Worm (Caenorhabditis elegans) whole organism, L4 larva: ENCODE results near the gene nst-1.

ENCODE experiments used
- ces-1 ChIP-seq: fragments of 150-350 bp; sonication (generic microtip); optimal IDR thresholded peaks from 4 replicates; lab custom pipeline; 2014; ENCODE audit warnings: missing biosample characterization, missing genetic modification reagents, missing genetic modification characterization
- gei-8 ChIP-seq: fragments of 200-800 bp; sonication (Bioruptor generic); optimal IDR thresholded peaks from 2 replicates; lab custom pipeline; 2018; ENCODE audit warnings: mild to moderate bottlenecking, missing genetic modification characterization, missing compliant biosample characterization
- mep-1 ChIP-seq: fragments of 150-350 bp; sonication (generic microtip); optimal IDR thresholded peaks from 3 replicates; lab custom pipeline; 2014; ENCODE audit warnings: missing biosample characterization, missing genetic modification characterization
- nhr-42 ChIP-seq: fragments of 200-800 bp; sonication (Bioruptor generic); IDR thresholded peaks from 2 replicates; pipeline ENCODE4 v1.3.6; 2022; ENCODE audit warnings: missing genetic modification characterization, missing compliant biosample characterization
- nhr-77 ChIP-seq: fragments of 150-350 bp; optimal IDR thresholded peaks from 2 replicates; lab custom pipeline; 2014; ENCODE audit warnings: missing biosample characterization, missing genetic modification characterization
- pha-4 ChIP-seq, 2 experiments: fragments of 150-350 bp in 1 of 2; fragments of 200-800 bp in 1 of 2; sonication (Bioruptor generic) in 1 of 2; IDR thresholded peaks in 1 of 2; optimal IDR thresholded peaks in 1 of 2; 2 replicates each; pipeline versions ENCODE4 v1.3.6 to Lab custom; 2014 to 2022; ENCODE audit warnings: missing genetic modification characterization in 2 of 2, missing genetic modification reagents in 2 of 2, missing biosample characterization in 1 of 2, missing compliant biosample characterization in 1 of 2
- pqm-1 ChIP-seq: sonication (generic microtip); optimal IDR thresholded peaks from 2 replicates; lab custom pipeline; 2017; ENCODE audit warnings: missing biosample characterization, missing genetic modification characterization
- zfp-2 ChIP-seq: sonication (generic microtip); optimal IDR thresholded peaks from 2 replicates; lab custom pipeline; 2016; ENCODE audit warnings: mild to moderate bottlenecking, missing genetic modification characterization, missing compliant biosample characterization

- TF ChIP-seq mep-1 (tag; lab: Kevin White, UChicago) (no peak), pqm-1 (tag; lab: Kevin White, UChicago) (no peak), pha-4 (GFP tag; IDR thresholded peaks at IDR 0.05; lab: Robert Waterston, UW) (no peak), pha-4 (tag; optimal IDR thresholded peaks at IDR 0.05; lab: Kevin White, UChicago) (no peak), nhr-77 (peak; percentile 23), zfp-2 (tag; lab: Kevin White, UChicago) (peak; percentile 2), ces-1 (peak; percentile 36), gei-8 (no peak), nhr-42 (GFP tag; lab: Robert Waterston, UW) (no peak)
These were observed 45.9 kb upstream of the nst-1 start, which contains the start of gene hel-1 for ce11 chrII:8328820-8329339.
